Fruit fly (Drosophila melanogaster) whole organism, embryonic: Measurements from ENCODE around the gene CG43760.
A peak's percentile ranks its signal among the peaks of the same experiment; 100 is the strongest.

ENCODE experiments used
- Asciz ChIP-seq: fragments of 200-800 bp; sonication (Bioruptor generic); optimal IDR thresholded peaks from 2 replicates; lab custom pipeline; 2017; ENCODE audit warnings: missing biosample characterization, mild to moderate bottlenecking, missing genetic modification characterization, missing genetic modification reagents
- Atf3 ChIP-seq: fragments of 200-800 bp; sonication (Bioruptor generic); optimal IDR thresholded peaks from 3 replicates; lab custom pipeline; 2016; ENCODE audit warnings: missing biosample characterization, missing genetic modification characterization
- Blimp-1 ChIP-seq: fragments of 200-800 bp; sonication (Bioruptor generic); optimal IDR thresholded peaks from 3 replicates; lab custom pipeline; 2018; ENCODE audit warnings: missing biosample characterization, missing genetic modification characterization, mild to moderate bottlenecking, moderate library complexity, missing genetic modification reagents
- CG10209 ChIP-seq: fragments of 200-800 bp; sonication (Bioruptor generic); optimal IDR thresholded peaks from 3 replicates; lab custom pipeline; 2017; ENCODE audit warnings: missing biosample characterization, mild to moderate bottlenecking, missing genetic modification characterization, missing genetic modification reagents
- CG10654 ChIP-seq: fragments of 200-800 bp; sonication (Bioruptor generic); optimal IDR thresholded peaks from 2 replicates; lab custom pipeline; 2016; ENCODE audit warnings: missing biosample characterization, missing genetic modification characterization
- CG13296 ChIP-seq: fragments of 200-800 bp; sonication (Bioruptor generic); optimal IDR thresholded peaks from 3 replicates; lab custom pipeline; 2018; ENCODE audit warnings: missing biosample characterization, mild to moderate bottlenecking, missing genetic modification characterization
- CG15269 ChIP-seq: fragments of 200-800 bp; sonication (Bioruptor generic); optimal IDR thresholded peaks from 2 replicates; lab custom pipeline; 2018; ENCODE audit warnings: missing biosample characterization, mild to moderate bottlenecking, missing genetic modification characterization, moderate library complexity
- CG16815 ChIP-seq: fragments of 200-800 bp; sonication (Bioruptor generic); optimal IDR thresholded peaks from 3 replicates; lab custom pipeline; 2017; ENCODE audit warnings: missing biosample characterization, mild to moderate bottlenecking, missing genetic modification characterization
- CG17361 ChIP-seq: fragments of 200-800 bp; sonication (Bioruptor generic); IDR thresholded peaks from 3 replicates; pipeline ENCODE4 v1.3.6; 2022; ENCODE audit warnings: missing biosample characterization, missing genetic modification characterization
- CG2199 ChIP-seq: fragments of 200-800 bp; sonication (Bioruptor generic); IDR thresholded peaks from 3 replicates; pipeline ENCODE4 v1.3.6; 2022; ENCODE audit warnings: missing biosample characterization, missing genetic modification characterization
- CG30020 ChIP-seq: fragments of 200-800 bp; optimal IDR thresholded peaks from 2 replicates; lab custom pipeline; 2019; ENCODE audit warnings: missing biosample characterization, mild to moderate bottlenecking, missing genetic modification characterization, moderate library complexity
- CG3163 ChIP-seq: fragments of 200-800 bp; sonication (Bioruptor generic); optimal IDR thresholded peaks from 3 replicates; lab custom pipeline; 2016; ENCODE audit warnings: missing biosample characterization, missing genetic modification characterization
- CG32767 ChIP-seq: fragments of 200-800 bp; sonication (Bioruptor generic); IDR thresholded peaks from 2 replicates; pipeline ENCODE4 v1.3.6; 2022; ENCODE audit warnings: missing biosample characterization, missing genetic modification characterization
- CG33213 ChIP-seq: fragments of 200-800 bp; sonication (Bioruptor generic); optimal IDR thresholded peaks from 3 replicates; lab custom pipeline; 2016; ENCODE audit warnings: missing biosample characterization, missing genetic modification characterization
- CG33557 ChIP-seq: fragments of 200-800 bp; sonication (Bioruptor generic); optimal IDR thresholded peaks from 2 replicates; lab custom pipeline; 2019; ENCODE audit warnings: missing biosample characterization, mild to moderate bottlenecking, missing genetic modification characterization, moderate library complexity
- CG34376 ChIP-seq: fragments of 200-800 bp; sonication (Bioruptor generic); optimal IDR thresholded peaks from 2 replicates; lab custom pipeline; 2018; ENCODE audit warnings: missing biosample characterization, mild to moderate bottlenecking, missing genetic modification characterization
- CG3726 ChIP-seq: fragments of 200-800 bp; sonication (Bioruptor generic); IDR thresholded peaks from 3 replicates; pipeline ENCODE4, ENCODE4 v1.3.6; 2022; ENCODE audit warnings: missing biosample characterization, missing genetic modification characterization
- CkIIα-i1 ChIP-seq: fragments of 200-800 bp; sonication (Bioruptor generic); IDR thresholded peaks from 2 replicates; pipeline ENCODE4 v1.3.6; 2022; ENCODE audit warnings: missing biosample characterization, missing genetic modification characterization
- Doc3 ChIP-seq: fragments of 200-800 bp; sonication (Bioruptor generic); IDR thresholded peaks from 3 replicates; pipeline ENCODE4 v1.3.6; 2022; ENCODE audit warnings: missing biosample characterization, missing genetic modification characterization; ENCODE audit not compliant: partially characterized antibody
- Dref ChIP-seq: fragments of 200-800 bp; sonication (Bioruptor generic); IDR thresholded peaks from 2 replicates; pipeline ENCODE4 v1.3.6; 2022; ENCODE audit warnings: missing biosample characterization, missing genetic modification characterization
- Gug ChIP-seq: fragments of 200-800 bp; sonication (Bioruptor generic); IDR thresholded peaks from 4 replicates; pipeline ENCODE4 v1.3.6; 2022; ENCODE audit warnings: missing biosample characterization, missing genetic modification characterization
- H2.0 ChIP-seq: fragments of 200-800 bp; sonication (Bioruptor generic); IDR thresholded peaks from 2 replicates; pipeline ENCODE4 v1.3.6; 2022; ENCODE audit warnings: missing biosample characterization, missing genetic modification characterization
- HmgZ ChIP-seq: fragments of 200-800 bp; sonication (Bioruptor generic); optimal IDR thresholded peaks from 2 replicates; lab custom pipeline; 2018; ENCODE audit warnings: missing biosample characterization, mild to moderate bottlenecking, missing genetic modification characterization
- Hr51 ChIP-seq, 2 experiments: fragments of 200-800 bp; sonication (Bioruptor generic); optimal IDR thresholded peaks; 2 replicates in 1 of 2; 3 replicates in 1 of 2; lab custom pipeline; 2016 to 2018; ENCODE audit warnings: missing biosample characterization in 2 of 2, missing genetic modification characterization in 2 of 2, mild to moderate bottlenecking in 1 of 2, moderate library complexity in 1 of 2
- Max ChIP-seq: fragments of 200-800 bp; sonication (Bioruptor generic); optimal IDR thresholded peaks from 2 replicates; lab custom pipeline; 2016; ENCODE audit warnings: missing biosample characterization, mild to moderate bottlenecking, missing genetic modification characterization
- Mes4 ChIP-seq: fragments of 200-800 bp; sonication (Bioruptor generic); optimal IDR thresholded peaks from 2 replicates; lab custom pipeline; 2016; ENCODE audit warnings: missing biosample characterization, missing genetic modification characterization
- Xrp1 ChIP-seq: fragments of 200-800 bp; sonication (Bioruptor generic); IDR thresholded peaks from 2 replicates; pipeline ENCODE4 v1.3.6; 2022; ENCODE audit warnings: missing biosample characterization, missing genetic modification characterization
- abd-A ChIP-seq: fragments of 200-800 bp; sonication (Bioruptor generic); optimal IDR thresholded peaks from 3 replicates; lab custom pipeline; 2019; ENCODE audit warnings: missing biosample characterization, mild to moderate bottlenecking, missing genetic modification characterization, moderate library complexity
- ap ChIP-seq: fragments of 200-800 bp; sonication (Bioruptor generic); IDR thresholded peaks from 2 replicates; pipeline ENCODE4 v1.3.6; 2022; ENCODE audit warnings: missing biosample characterization, missing genetic modification characterization
- ato ChIP-seq: fragments of 200-800 bp; sonication (Bioruptor generic); IDR thresholded peaks from 2 replicates; pipeline ENCODE4 v1.3.6; 2022; ENCODE audit warnings: missing biosample characterization, missing genetic modification characterization; ENCODE audit not compliant: partially characterized antibody
- chinmo ChIP-seq: fragments of 200-800 bp; sonication (Bioruptor generic); IDR thresholded peaks from 4 replicates; pipeline ENCODE4 v1.3.6; 2022; ENCODE audit warnings: missing biosample characterization, missing genetic modification characterization; ENCODE audit not compliant: partially characterized antibody
- crp ChIP-seq, 2 experiments: fragments of 200-800 bp; sonication (Bioruptor generic); optimal IDR thresholded peaks; 2 replicates in 1 of 2; 3 replicates in 1 of 2; lab custom pipeline; 2017; ENCODE audit warnings: missing biosample characterization in 2 of 2, missing genetic modification characterization in 2 of 2, mild to moderate bottlenecking in 1 of 2, moderate library complexity in 1 of 2
- dati ChIP-seq: fragments of 200-800 bp; sonication (Bioruptor generic); IDR thresholded peaks from 2 replicates; pipeline ENCODE4 v1.3.6; 2022; ENCODE audit warnings: missing biosample characterization, missing genetic modification characterization
- her ChIP-seq: fragments of 200-800 bp; sonication (Bioruptor generic); optimal IDR thresholded peaks from 2 replicates; lab custom pipeline; 2016; ENCODE audit warnings: missing biosample characterization, missing genetic modification characterization
- hkb ChIP-seq, 2 experiments: fragments of 200-800 bp in 1 of 2; fragments of >200 bp in 1 of 2; sonication (Bioruptor generic) in 1 of 2; IDR thresholded peaks in 1 of 2; optimal IDR thresholded peaks in 1 of 2; 2 replicates each; pipeline versions ENCODE4 v1.3.6 to Lab custom; 2017 to 2022; ENCODE audit warnings: missing biosample characterization in 1 of 2, missing genetic modification characterization in 1 of 2
- ind ChIP-seq: fragments of 200-800 bp; sonication (Bioruptor generic); optimal IDR thresholded peaks from 3 replicates; lab custom pipeline; 2016; ENCODE audit warnings: missing biosample characterization, missing genetic modification characterization
- lilli ChIP-seq: fragments of 200-800 bp; sonication (Bioruptor generic); optimal IDR thresholded peaks from 3 replicates; lab custom pipeline; 2016; ENCODE audit warnings: missing biosample characterization, missing genetic modification characterization
- otp ChIP-seq: fragments of 200-800 bp; sonication (Bioruptor generic); IDR thresholded peaks from 3 replicates; pipeline ENCODE4, ENCODE4 v1.3.6; 2022; ENCODE audit warnings: missing biosample characterization, missing genetic modification characterization
- repo ChIP-seq: fragments of 200-800 bp; sonication (Bioruptor generic); optimal IDR thresholded peaks from 2 replicates; lab custom pipeline; 2016; ENCODE audit warnings: missing biosample characterization, missing genetic modification characterization
- row ChIP-seq: fragments of 200-800 bp; sonication (Bioruptor generic); IDR thresholded peaks from 3 replicates; pipeline ENCODE4 v1.3.6; 2022; ENCODE audit warnings: missing biosample characterization, missing genetic modification characterization
- sd ChIP-seq: fragments of 200-800 bp; sonication (Bioruptor generic); optimal IDR thresholded peaks from 3 replicates; lab custom pipeline; 2018; ENCODE audit warnings: missing biosample characterization, mild to moderate bottlenecking, missing genetic modification characterization, moderate library complexity
- sens ChIP-seq: fragments of 200-800 bp; sonication (Bioruptor generic); peaks from one replicate; lab custom pipeline; 2016; ENCODE audit warnings: missing biosample characterization, missing genetic modification characterization
- sisA ChIP-seq: fragments of 200-800 bp; sonication (Bioruptor generic); IDR thresholded peaks from 2 replicates; pipeline ENCODE4 v1.3.6; 2022; ENCODE audit warnings: missing biosample characterization, missing genetic modification characterization
- tgo ChIP-seq: fragments of 200-800 bp; sonication (Bioruptor generic); IDR thresholded peaks from 3 replicates; pipeline ENCODE4 v1.3.6; 2022; ENCODE audit warnings: missing biosample characterization, missing genetic modification characterization
- unc-4 ChIP-seq: fragments of 200-800 bp; sonication (Bioruptor generic); IDR thresholded peaks from 2 replicates; pipeline ENCODE4 v1.3.6; 2022; ENCODE audit warnings: missing biosample characterization, missing genetic modification characterization; ENCODE audit not compliant: partially characterized antibody
- wdn ChIP-seq: fragments of 200-800 bp; sonication (Bioruptor generic); IDR thresholded peaks from 2 replicates; pipeline ENCODE4 v1.3.6; 2022; ENCODE audit warnings: missing biosample characterization, missing genetic modification characterization
- yki ChIP-seq: fragments of >200 bp; optimal IDR thresholded peaks from 3 replicates; lab custom pipeline; 2018
- zfh2 ChIP-seq: fragments of 200-800 bp; sonication (Bioruptor generic); optimal IDR thresholded peaks from 2 replicates; lab custom pipeline; 2016; ENCODE audit warnings: missing biosample characterization, missing genetic modification characterization

CG43760 gene

DNA sequence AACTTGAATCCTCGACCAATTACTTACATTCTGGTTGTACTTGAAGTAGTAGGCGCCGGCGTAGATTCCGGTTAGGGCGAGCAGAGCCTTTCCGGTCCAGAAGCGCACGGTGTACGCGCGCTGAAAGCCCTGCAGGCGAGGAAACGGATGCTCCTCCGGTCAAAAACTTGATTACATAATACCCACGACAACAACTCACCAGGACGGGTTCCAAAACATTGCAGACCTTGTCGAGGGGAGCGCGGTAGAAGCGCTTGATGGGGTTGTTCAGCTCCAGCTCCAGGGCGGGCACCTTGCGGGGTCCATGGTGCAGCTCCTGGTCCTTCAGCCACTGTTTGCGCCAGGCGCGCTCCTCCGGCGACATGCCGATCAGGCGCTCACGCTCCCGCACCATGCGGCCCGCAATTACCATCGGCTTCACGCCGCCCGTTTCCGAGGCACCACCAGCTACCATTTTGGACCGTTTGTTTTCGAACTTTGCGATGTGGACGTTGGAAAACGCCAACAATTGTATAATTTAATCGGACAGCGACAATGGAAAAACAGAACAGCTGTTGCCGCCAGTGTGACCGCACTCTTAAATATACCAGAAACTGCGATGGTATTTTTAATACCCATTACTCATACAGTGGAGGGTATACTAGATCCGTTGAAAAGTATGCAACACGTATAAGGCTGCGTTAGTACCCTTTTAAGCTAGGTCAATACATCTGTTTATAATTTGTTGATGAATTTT is 26.0 kb downstream of the CG43760 start, which contains the start of gene ND-B17 (continued):
- TF ChIP-seq row (GFP tag; lab: Robert Waterston, UW) (peak; percentile 94), abd-A (tag; lab: Kevin White, UChicago) (no peak), ato (GFP tag; lab: Robert Waterston, UW) (0 out of 2 replicates have a peak, but pooled peaks have one; percentile 7), Hr51 (GFP tag; optimal IDR thresholded peaks at IDR 0.05; lab: Kevin White, UChicago) (peak in 1 of 2 experiments; percentile 37), dati (GFP tag; lab: Robert Waterston, UW) (0 out of 2 replicates have a peak, but pooled peaks have one; percentile 29), CG15269 (tag; lab: Kevin White, UChicago) (no peak), Doc3 (GFP tag; lab: Robert Waterston, UW) (no peak), Xrp1 (GFP tag; lab: Robert Waterston, UW) (peak; percentile 65), CG30020 (tag; lab: Kevin White, UChicago) (peak; percentile 17), sisA (GFP tag; lab: Robert Waterston, UW) (peak; percentile 52), Mes4 (GFP tag; lab: Kevin White, UChicago) (no peak), wdn (GFP tag; lab: Robert Waterston, UW) (0 out of 2 replicates have a peak, but pooled peaks have one; percentile 11), H2.0 (GFP tag; lab: Robert Waterston, UW) (peak; percentile 65), Gug (peak; percentile 51; the same call in 2 of the 4 replicates), CG2199 (GFP tag; lab: Robert Waterston, UW) (0 out of 3 replicates have a peak, but pooled peaks have one; percentile 66), CkIIα-i1 (no peak), CG10209 (GFP tag; lab: Kevin White, UChicago) (no peak), CG3163 (peak; percentile 29), Blimp-1 (GFP tag; lab: Kevin White, UChicago) (no peak), HmgZ (tag; lab: Kevin White, UChicago) (peak; percentile 73), Asciz (GFP tag; lab: Kevin White, UChicago) (no peak), chinmo (no peak), lilli (peak; percentile 67), yki (lab: Kevin White, UChicago) (no peak), tgo (no peak; the same call in 2 of the 3 replicates), hkb (optimal IDR thresholded peaks at IDR 0.05; lab: Kevin White, UChicago) (peak; percentile 29), hkb (GFP tag; IDR thresholded peaks at IDR 0.05; lab: Robert Waterston, UW) (peak; percentile 63; the same call in 1 of the 2 replicates), CG13296 (GFP tag; lab: Kevin White, UChicago) (no peak), sens (GFP tag; lab: Kevin White, UChicago) (peak; percentile 93), ind (GFP tag; lab: Kevin White, UChicago) (peak; percentile 5), her (GFP tag; lab: Kevin White, UChicago) (peak; percentile 24), sd (no peak), otp (GFP tag; lab: Robert Waterston, UW) (no peak), Dref (GFP tag; lab: Robert Waterston, UW) (peak; percentile 37; the same call in 1 of the 2 replicates), CG10654 (GFP tag; lab: Kevin White, UChicago) (no peak), ap (0 out of 2 replicates have a peak, but pooled peaks have one; percentile 25), CG3726 (GFP tag; lab: Robert Waterston, UW) (0 out of 3 replicates have a peak, but pooled peaks have one; percentile 41), CG16815 (GFP tag; lab: Kevin White, UChicago) (no peak), unc-4 (GFP tag; lab: Robert Waterston, UW) (0 out of 2 replicates have a peak, but pooled peaks have one; percentile 21), CG33557 (GFP tag; lab: Kevin White, UChicago) (peak; percentile 3), zfh2 (peak; percentile 57), crp (GFP tag; optimal IDR thresholded peaks at IDR 0.05; lab: Kevin White, UChicago) (peak; percentile 75 to 96), CG32767 (GFP tag; lab: Robert Waterston, UW) (0 out of 2 replicates have a peak, but pooled peaks have one; percentile 31), CG33213 (GFP tag; lab: Kevin White, UChicago) (peak; percentile 37), CG34376 (GFP tag; lab: Kevin White, UChicago) (no peak), Atf3 (GFP tag; lab: Kevin White, UChicago) (peak; percentile 35), repo (no peak), Max (GFP tag; lab: Kevin White, UChicago) (no peak), CG17361 (GFP tag; lab: Robert Waterston, UW) (no peak)
